Worm (Caenorhabditis elegans) whole organism, L1 larva: ENCODE data around the gene F25E5.2.
A peak's percentile ranks its signal among the peaks of the same experiment; 100 is the strongest.

ENCODE experiments used
- C04F5.9 ChIP-seq: sonication (generic microtip); optimal IDR thresholded peaks from 2 replicates; lab custom pipeline; 2016; ENCODE audit warnings: missing genetic modification characterization, missing compliant biosample characterization
- F16B12.6 ChIP-seq: fragments of 150-350 bp; optimal IDR thresholded peaks from 2 replicates; lab custom pipeline; 2014; ENCODE audit warnings: missing biosample characterization, missing genetic modification characterization
- alr-1 ChIP-seq: fragments of 200-800 bp; sonication (Bioruptor generic); optimal IDR thresholded peaks from 2 replicates; lab custom pipeline; 2018; ENCODE audit warnings: borderline replicate concordance, mild to moderate bottlenecking, missing genetic modification characterization, missing compliant biosample characterization
- aly-2 ChIP-seq: fragments of 150-350 bp; optimal IDR thresholded peaks from 2 replicates; lab custom pipeline; 2014; ENCODE audit warnings: missing biosample characterization, missing genetic modification characterization
- blmp-1 ChIP-seq: fragments of 150-350 bp; optimal IDR thresholded peaks from 2 replicates; lab custom pipeline; 2014; ENCODE audit warnings: missing biosample characterization, missing genetic modification characterization
- ceh-63 ChIP-seq: fragments of 200-800 bp; sonication (Bioruptor generic); optimal IDR thresholded peaks from 2 replicates; lab custom pipeline; 2018; ENCODE audit warnings: mild to moderate bottlenecking, missing genetic modification characterization, missing compliant biosample characterization
- ceh-82 ChIP-seq, 3 experiments: fragments of 150-350 bp in 1 of 3; sonication (generic microtip) in 2 of 3; optimal IDR thresholded peaks; 2 replicates each; lab custom pipeline; 2014 to 2017; ENCODE audit warnings: missing biosample characterization in 3 of 3, missing genetic modification characterization in 3 of 3
- ceh-88 ChIP-seq: fragments of 200-800 bp; sonication (Bioruptor generic); IDR thresholded peaks from 2 replicates; pipeline ENCODE4 v1.3.6; 2022; ENCODE audit warnings: missing genetic modification characterization, missing compliant biosample characterization
- ceh-90 ChIP-seq: sonication (generic microtip); optimal IDR thresholded peaks from 2 replicates; lab custom pipeline; 2016; ENCODE audit warnings: missing genetic modification characterization, missing compliant biosample characterization
- ces-1 ChIP-seq: fragments of 150-350 bp; optimal IDR thresholded peaks from 2 replicates; lab custom pipeline; 2014; ENCODE audit warnings: missing biosample characterization, missing genetic modification reagents, missing genetic modification characterization
- efl-3 ChIP-seq: fragments of 200-800 bp; sonication (Bioruptor generic); optimal IDR thresholded peaks from 2 replicates; lab custom pipeline; 2018; ENCODE audit warnings: mild to moderate bottlenecking, missing genetic modification characterization, missing compliant biosample characterization
- egl-13 ChIP-seq: sonication (generic microtip); optimal IDR thresholded peaks from 2 replicates; lab custom pipeline; 2016; ENCODE audit warnings: missing genotype, missing genetic modification reagents, missing genetic modification characterization, missing compliant biosample characterization
- elt-2 ChIP-seq: sonication (generic microtip); optimal IDR thresholded peaks from 2 replicates; lab custom pipeline; 2016; ENCODE audit warnings: missing genetic modification characterization, mild to moderate bottlenecking, inconsistent platforms, missing compliant biosample characterization, missing genetic modification reagents
- elt-3 ChIP-seq, 6 experiments: fragments of 150-350 bp in 1 of 6; sonication (generic microtip); optimal IDR thresholded peaks; 2 replicates each; lab custom pipeline; 2017 to 2018; ENCODE audit warnings: missing biosample characterization in 6 of 6, missing genetic modification characterization in 6 of 6, inconsistent platforms in 1 of 6
- fkh-10 ChIP-seq: sonication (generic microtip); optimal IDR thresholded peaks from 2 replicates; lab custom pipeline; 2017; ENCODE audit warnings: missing biosample characterization, missing genetic modification reagents, missing genetic modification characterization
- grh-1 ChIP-seq: fragments of 200-800 bp; sonication (Bioruptor generic); IDR thresholded peaks from 2 replicates; pipeline ENCODE4 v1.3.6; 2022; ENCODE audit warnings: missing genetic modification reagents, missing genetic modification characterization, missing compliant biosample characterization
- hpl-2 ChIP-seq: fragments of 150-350 bp; optimal IDR thresholded peaks from 2 replicates; lab custom pipeline; 2014; ENCODE audit warnings: missing biosample characterization, missing genetic modification reagents, missing genetic modification characterization
- irx-1 ChIP-seq: sonication (generic microtip); optimal IDR thresholded peaks from 2 replicates; lab custom pipeline; 2016; ENCODE audit warnings: missing genetic modification characterization, missing compliant biosample characterization
- jun-1 ChIP-seq: fragments of 150-350 bp; optimal IDR thresholded peaks from 2 replicates; lab custom pipeline; 2014; ENCODE audit warnings: missing biosample characterization, missing genetic modification reagents, missing genetic modification characterization
- lin-15B ChIP-seq: fragments of 150-350 bp; sonication (generic microtip); optimal IDR thresholded peaks from 3 replicates; lab custom pipeline; 2014; ENCODE audit warnings: missing biosample characterization, missing genetic modification characterization
- lin-35 ChIP-seq, 2 experiments: fragments of 150-350 bp; optimal IDR thresholded peaks; 2 replicates each; lab custom pipeline; 2014; ENCODE audit warnings: missing biosample characterization in 2 of 2, missing genetic modification characterization in 2 of 2, missing genetic modification reagents in 2 of 2
- lir-3 ChIP-seq: sonication (generic microtip); optimal IDR thresholded peaks from 2 replicates; lab custom pipeline; 2016; ENCODE audit warnings: mild to moderate bottlenecking, missing genetic modification characterization, moderate library complexity, missing compliant biosample characterization; ENCODE audit not compliant: poor library complexity
- lsy-2 ChIP-seq, 2 experiments: fragments of 150-350 bp; optimal IDR thresholded peaks; 2 replicates each; lab custom pipeline; 2014; ENCODE audit warnings: missing biosample characterization in 2 of 2, missing genetic modification characterization in 2 of 2
- mab-9 ChIP-seq: fragments of 200-800 bp; sonication (Bioruptor generic); IDR thresholded peaks from 2 replicates; pipeline ENCODE4 v1.3.6; 2022; ENCODE audit warnings: missing genetic modification reagents, missing genetic modification characterization, missing compliant biosample characterization
- mdl-1 ChIP-seq, 2 experiments: fragments of 150-350 bp; optimal IDR thresholded peaks; 2 replicates each; lab custom pipeline; 2014 to 2017; ENCODE audit warnings: missing biosample characterization in 2 of 2, missing genetic modification characterization in 2 of 2, inconsistent platforms in 1 of 2
- mef-2 ChIP-seq: fragments of 150-350 bp; optimal IDR thresholded peaks from 2 replicates; lab custom pipeline; 2014; ENCODE audit warnings: missing biosample characterization, missing genetic modification characterization
- mep-1 ChIP-seq: fragments of 150-350 bp; optimal IDR thresholded peaks from 2 replicates; lab custom pipeline; 2014; ENCODE audit warnings: missing biosample characterization, missing genetic modification characterization
- nhr-11 ChIP-seq: fragments of 150-350 bp; optimal IDR thresholded peaks from 2 replicates; lab custom pipeline; 2014; ENCODE audit warnings: missing biosample characterization, missing genetic modification characterization
- nhr-12 ChIP-seq: sonication (generic microtip); optimal IDR thresholded peaks from 2 replicates; lab custom pipeline; 2017; ENCODE audit warnings: missing biosample characterization, missing genetic modification characterization
- nhr-19 ChIP-seq: fragments of 200-800 bp; sonication (Bioruptor generic); conservative IDR thresholded peaks from 2 replicates; pipeline ENCODE4 v1.3.6; 2022; ENCODE audit warnings: missing genetic modification characterization, missing compliant biosample characterization
- nhr-20 ChIP-seq: sonication (generic microtip); optimal IDR thresholded peaks from 2 replicates; lab custom pipeline; 2016; ENCODE audit warnings: mild to moderate bottlenecking, missing genetic modification characterization, missing compliant biosample characterization
- nhr-47 ChIP-seq: sonication (generic microtip); optimal IDR thresholded peaks from 2 replicates; lab custom pipeline; 2016; ENCODE audit warnings: mild to moderate bottlenecking, missing genetic modification characterization, moderate library complexity, missing compliant biosample characterization
- nhr-71 ChIP-seq: sonication (generic microtip); optimal IDR thresholded peaks from 2 replicates; lab custom pipeline; 2016; ENCODE audit warnings: mild to moderate bottlenecking, missing genetic modification characterization, moderate library complexity, missing compliant biosample characterization
- nhr-76 ChIP-seq: sonication (generic microtip); optimal IDR thresholded peaks from 2 replicates; lab custom pipeline; 2017; ENCODE audit warnings: missing biosample characterization, missing genetic modification characterization
- nhr-77 ChIP-seq: fragments of 150-350 bp; optimal IDR thresholded peaks from 2 replicates; lab custom pipeline; 2014; ENCODE audit warnings: missing biosample characterization, missing genetic modification characterization
- nhr-84 ChIP-seq: sonication (generic microtip); optimal IDR thresholded peaks from 2 replicates; lab custom pipeline; 2017; ENCODE audit warnings: missing biosample characterization, missing genetic modification characterization
- nhr-85 ChIP-seq: sonication (generic microtip); peaks from one replicate; lab custom pipeline; 2016; ENCODE audit warnings: missing genetic modification characterization, inconsistent platforms, missing compliant biosample characterization
- nhr-90 ChIP-seq: sonication (generic microtip); optimal IDR thresholded peaks from 2 replicates; lab custom pipeline; 2016; ENCODE audit warnings: mild to moderate bottlenecking, missing genetic modification characterization, missing compliant biosample characterization; ENCODE audit not compliant: poor library complexity
- pag-3 ChIP-seq: sonication (generic microtip); optimal IDR thresholded peaks from 2 replicates; lab custom pipeline; 2017; ENCODE audit warnings: missing genetic modification characterization, mild to moderate bottlenecking, missing compliant biosample characterization, antibody characterized with exemption, borderline replicate concordance; ENCODE audit not compliant: insufficient read depth
- pax-3 ChIP-seq: fragments of 200-800 bp; sonication (Bioruptor generic); optimal IDR thresholded peaks from 2 replicates; lab custom pipeline; 2018; ENCODE audit warnings: mild to moderate bottlenecking, missing genetic modification characterization, moderate library complexity, missing compliant biosample characterization
- rnt-1 ChIP-seq: sonication (generic microtip); optimal IDR thresholded peaks from 2 replicates; lab custom pipeline; 2016; ENCODE audit warnings: mild to moderate bottlenecking, missing genetic modification characterization, moderate library complexity, missing compliant biosample characterization
- snu-23 ChIP-seq: sonication (generic microtip); optimal IDR thresholded peaks from 2 replicates; lab custom pipeline; 2016; ENCODE audit warnings: missing genetic modification characterization, missing compliant biosample characterization
- sptf-1 ChIP-seq: fragments of 150-350 bp; optimal IDR thresholded peaks from 2 replicates; lab custom pipeline; 2014; ENCODE audit warnings: missing biosample characterization, missing genetic modification characterization
- swsn-7 ChIP-seq: sonication (generic microtip); optimal IDR thresholded peaks from 2 replicates; lab custom pipeline; 2016; ENCODE audit warnings: missing genetic modification characterization, missing compliant biosample characterization
- unc-130 ChIP-seq: fragments of 150-350 bp; optimal IDR thresholded peaks from 2 replicates; lab custom pipeline; 2017; ENCODE audit warnings: missing biosample characterization, missing genetic modification characterization, inconsistent platforms
- unc-30 ChIP-seq: sonication (generic microtip); optimal IDR thresholded peaks from 2 replicates; lab custom pipeline; 2017; ENCODE audit warnings: missing biosample characterization, missing genetic modification characterization
- unc-98 ChIP-seq: fragments of 200-800 bp; sonication (Bioruptor generic); IDR thresholded peaks from 2 replicates; pipeline ENCODE4 v1.3.6; 2022; ENCODE audit warnings: missing genetic modification characterization, missing compliant biosample characterization
- vab-15 ChIP-seq: sonication (generic microtip); optimal IDR thresholded peaks from 2 replicates; lab custom pipeline; 2017; ENCODE audit warnings: missing genotype, mild to moderate bottlenecking, missing genetic modification characterization, missing compliant biosample characterization
- xbp-1 ChIP-seq: sonication (generic microtip); optimal IDR thresholded peaks from 2 replicates; lab custom pipeline; 2016; ENCODE audit warnings: missing genetic modification characterization, missing compliant biosample characterization
- zag-1 ChIP-seq: fragments of 150-350 bp; optimal IDR thresholded peaks from 2 replicates; lab custom pipeline; 2014; ENCODE audit warnings: missing biosample characterization, missing genetic modification characterization
- zip-4 ChIP-seq: fragments of 200-800 bp; sonication (Bioruptor generic); optimal IDR thresholded peaks from 2 replicates; lab custom pipeline; 2018; ENCODE audit warnings: mild to moderate bottlenecking, missing genetic modification characterization, moderate library complexity, missing compliant biosample characterization
- ztf-4 ChIP-seq: fragments of 150-350 bp; optimal IDR thresholded peaks from 2 replicates; lab custom pipeline; 2014; ENCODE audit warnings: missing biosample characterization, missing genetic modification characterization

Gene F25E5.2

ce11 chrV:7504271-7504670 lies 49.2 kb downstream of the F25E5.2 start, which contains the start of gene srh-229:
srh-229 (minus strand) TSS chrV:7504371.
- TF ChIP-seq nhr-84 = no peak
- TF ChIP-seq efl-3 (GFP tag; lab: Kevin White, UChicago) = no peak
- TF ChIP-seq nhr-85 (tag; lab: Kevin White, UChicago) = no peak
- TF ChIP-seq grh-1 = no peak
- TF ChIP-seq alr-1 (tag; lab: Kevin White, UChicago) = no peak
- TF ChIP-seq ces-1 (GFP tag; lab: Kevin White, UChicago) = no peak
- TF ChIP-seq unc-98 (GFP tag; lab: Robert Waterston, UW) = no peak
- no peak for TF ChIP-seq jun-1
- TF ChIP-seq ceh-88 (GFP tag; lab: Robert Waterston, UW) = no peak

- no peak for TF ChIP-seq nhr-76 (tag; lab: Kevin White, UChicago)
- no peak for TF ChIP-seq hpl-2 (GFP tag; lab: Kevin White, UChicago)
- TF ChIP-seq mdl-1 (tag; optimal IDR thresholded peaks at IDR 0.05; lab: Kevin White, UChicago) = peak in 1 of 2 experiments; percentile 2
- no peak for TF ChIP-seq pag-3
- no peak for TF ChIP-seq ceh-90 (tag; lab: Kevin White, UChicago)
- no peak for TF ChIP-seq ceh-82 (tag; optimal IDR thresholded peaks at IDR 0.05; lab: Kevin White, UChicago)
- TF ChIP-seq aly-2 = no peak
- TF ChIP-seq nhr-12 (tag; lab: Kevin White, UChicago) = no peak
- TF ChIP-seq lsy-2 (tag; optimal IDR thresholded peaks at IDR 0.05; lab: Kevin White, UChicago) = peak in 1 of 2 experiments; percentile 27
- TF ChIP-seq lin-15B = no peak
- no peak for TF ChIP-seq zag-1
- TF ChIP-seq mef-2 = no peak
- peak in 1 of 2 experiments; percentile 42 for TF ChIP-seq lin-35 (GFP tag; optimal IDR thresholded peaks at IDR 0.05; lab: Kevin White, UChicago)
- TF ChIP-seq nhr-11 (tag; lab: Kevin White, UChicago) = no peak
- TF ChIP-seq egl-13 = no peak
- peak; percentile 30 for TF ChIP-seq nhr-90 (tag; lab: Kevin White, UChicago)
- no peak for TF ChIP-seq C04F5.9
- no peak for TF ChIP-seq fkh-10 (GFP tag; lab: Kevin White, UChicago)
- no peak for TF ChIP-seq mep-1
- no peak for TF ChIP-seq mab-9 (GFP tag; lab: Robert Waterston, UW)
- TF ChIP-seq snu-23 (GFP tag; lab: Kevin White, UChicago) = peak; percentile 47
- TF ChIP-seq elt-2 (tag; lab: Kevin White, UChicago) = no peak
- no peak for TF ChIP-seq blmp-1 (tag; lab: Kevin White, UChicago)
- no peak for TF ChIP-seq unc-130 (tag; lab: Kevin White, UChicago)
- TF ChIP-seq swsn-7 (tag; lab: Kevin White, UChicago) = no peak
- no peak for TF ChIP-seq lir-3 (tag; lab: Kevin White, UChicago)
- TF ChIP-seq ces-1 (GFP tag; lab: Kevin White, UChicago) = no peak
- no peak for TF ChIP-seq ceh-88 (GFP tag; lab: Robert Waterston, UW)
- TF ChIP-seq xbp-1 = no peak
- TF ChIP-seq vab-15 (tag; lab: Kevin White, UChicago) = no peak
- no peak for TF ChIP-seq ztf-4
- TF ChIP-seq sptf-1 = no peak
- no peak for TF ChIP-seq nhr-84
- TF ChIP-seq zip-4 = no peak
- TF ChIP-seq nhr-71 (tag; lab: Kevin White, UChicago) = peak; percentile 20
- no peak for TF ChIP-seq F16B12.6 (tag; lab: Kevin White, UChicago)
- no peak for TF ChIP-seq elt-3 (tag; optimal IDR thresholded peaks at IDR 0.05; lab: Kevin White, UChicago)
- no peak for TF ChIP-seq pax-3 (tag; lab: Kevin White, UChicago)
- TF ChIP-seq unc-30 (tag; lab: Kevin White, UChicago) = no peak
- peak; percentile 10 for TF ChIP-seq nhr-20 (tag; lab: Kevin White, UChicago)
- TF ChIP-seq rnt-1 (tag; lab: Kevin White, UChicago) = peak; percentile 35
- no peak for TF ChIP-seq irx-1 (tag; lab: Kevin White, UChicago)
- no peak for TF ChIP-seq ceh-63 (GFP tag; lab: Kevin White, UChicago)
- TF ChIP-seq nhr-77 (tag; lab: Kevin White, UChicago) = no peak
- no peak for TF ChIP-seq nhr-47 (tag; lab: Kevin White, UChicago)
- peak; percentile 47; the same call in 1 of the 2 replicates for TF ChIP-seq nhr-19 (GFP tag; lab: Robert Waterston, UW)
Observed at ce11 chrV:7506207-7506606, 51.1 kb downstream of the F25E5.2 start.
